Fruit fly (Drosophila melanogaster) S2 (cell line): Measurements from ENCODE around the gene CG11537.

Experiments
- CG8478 ChIP-seq: fragments of >200 bp; optimal IDR thresholded peaks from 2 replicates; lab custom pipeline; 2018
- CTCF ChIP-seq, 2 experiments: fragments of >200 bp; optimal IDR thresholded peaks; 2 replicates each; lab custom pipeline; 2018

DNA sequence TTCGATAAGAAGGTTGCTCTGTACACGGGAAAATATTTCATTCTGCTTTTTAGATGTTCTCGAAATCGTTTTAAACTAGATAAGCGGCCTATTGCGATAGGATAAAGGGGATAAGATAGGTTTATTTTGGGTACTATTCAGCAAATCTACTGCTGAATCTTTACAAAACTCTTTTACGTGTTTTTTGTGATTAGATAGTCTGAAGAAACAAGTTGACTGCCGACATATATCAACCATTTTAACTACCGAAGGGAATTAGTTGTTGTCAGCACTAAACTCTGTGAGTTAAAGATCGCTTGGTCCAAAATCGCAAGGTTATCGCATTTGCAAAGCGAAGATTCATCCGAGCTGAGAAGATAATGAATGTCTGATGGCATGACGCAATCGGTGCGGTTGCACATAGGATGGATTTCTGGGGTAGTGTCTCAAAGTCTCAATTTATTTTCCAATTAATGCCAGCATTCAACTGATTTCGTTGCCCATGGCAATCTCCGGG lies 23.0 kb upstream of the CG11537 start, which contains the start of gene Asciz:
- TF ChIP-seq CTCF (optimal IDR thresholded peaks at IDR 0.05; lab: Kevin White, UChicago): no peak
- no peak for TF ChIP-seq CG8478 (lab: Kevin White, UChicago)
